Fruit fly (Drosophila melanogaster): ENCODE data around the gene Deaf1.

Deaf1 gene

DNA sequence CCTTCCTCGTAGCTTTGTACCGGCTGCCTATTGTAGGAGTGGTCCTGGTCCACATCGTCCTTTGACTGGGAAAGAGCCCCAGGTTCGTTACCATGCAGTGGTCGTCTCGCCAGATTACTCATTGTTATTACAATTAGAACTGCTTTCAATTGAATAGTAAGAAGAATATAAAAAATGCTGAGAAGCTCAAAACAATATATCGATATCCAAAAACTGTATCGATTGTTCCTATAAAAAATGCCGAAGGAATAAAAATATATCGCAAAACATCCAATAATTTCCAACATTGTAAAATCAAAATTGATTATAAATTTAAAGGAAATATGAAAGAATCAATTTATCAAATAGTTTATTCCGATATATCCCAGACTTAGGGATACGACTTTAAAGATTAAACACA lies 13.1 kb upstream of the Deaf1 start, which contains the start of the genes TORIP and Ccdc58 (continued):
- no peak for TF ChIP-seq CG11398 (GFP tag; optimal IDR thresholded peaks at IDR 0.05)
- TF ChIP-seq vfl (GFP tag; optimal IDR thresholded peaks at IDR 0.05): no peak
- no peak for TF ChIP-seq tin (GFP tag; optimal IDR thresholded peaks at IDR 0.05)
- TF ChIP-seq Dp (GFP tag; optimal IDR thresholded peaks at IDR 0.05): peak; percentile 5
- peak; percentile 81 for TF ChIP-seq hbn (GFP tag; IDR thresholded peaks at IDR 0.05; ENCODE audit: partially characterized antibody)
- TF ChIP-seq vnd (GFP tag; IDR thresholded peaks at IDR 0.05; ENCODE audit: partially characterized antibody): peak; percentile 70
- no peak for TF ChIP-seq CG10147 (GFP tag; optimal IDR thresholded peaks at IDR 0.05)
- TF ChIP-seq Atf6 (GFP tag; IDR thresholded peaks at IDR 0.05): no peak
- no peak for TF ChIP-seq CG15514 (GFP tag; optimal IDR thresholded peaks at IDR 0.05)
- no peak for TF ChIP-seq ttk (GFP tag; IDR thresholded peaks at IDR 0.05)
- TF ChIP-seq lab (GFP tag; optimal IDR thresholded peaks at IDR 0.05): no peak
- no peak for TF ChIP-seq Kr (GFP tag; optimal IDR thresholded peaks at IDR 0.05)
- TF ChIP-seq CG12744 (GFP tag; optimal IDR thresholded peaks at IDR 0.05): no peak
- no peak for TF ChIP-seq abd-A (tag; optimal IDR thresholded peaks at IDR 0.05)
- peak; percentile 71 for TF ChIP-seq BEAF-32 (GFP tag; optimal IDR thresholded peaks at IDR 0.05)
- no peak for TF ChIP-seq zen (tag; optimal IDR thresholded peaks at IDR 0.05)
- no peak for TF ChIP-seq CG7987 (GFP tag; optimal IDR thresholded peaks at IDR 0.05)
- TF ChIP-seq sisA (GFP tag; IDR thresholded peaks at IDR 0.05): no peak
- peak; percentile 67 for TF ChIP-seq CG2129 (GFP tag; IDR thresholded peaks at IDR 0.05; ENCODE audit: partially characterized antibody)
- TF ChIP-seq scrt (GFP tag; optimal IDR thresholded peaks at IDR 0.05): no peak
- peak; percentile 72 for TF ChIP-seq CG6791 (GFP tag; IDR thresholded peaks at IDR 0.05; ENCODE audit: partially characterized antibody)
- no peak for TF ChIP-seq dysf (GFP tag; IDR thresholded peaks at IDR 0.05)
- TF ChIP-seq CG11723 (GFP tag; optimal IDR thresholded peaks at IDR 0.05): no peak
- no peak for TF ChIP-seq CG11560 (tag; IDR thresholded peaks at IDR 0.05)
- no peak for TF ChIP-seq Hmr (GFP tag; optimal IDR thresholded peaks at IDR 0.05)
- no peak for TF ChIP-seq CG7271 (tag; optimal IDR thresholded peaks at IDR 0.05)
- TF ChIP-seq CG2120 (GFP tag; optimal IDR thresholded peaks at IDR 0.05): no peak
- TF ChIP-seq dmrt11E (tag; optimal IDR thresholded peaks at IDR 0.05): no peak
- TF ChIP-seq Ets97D (GFP tag; optimal IDR thresholded peaks at IDR 0.05): no peak
- TF ChIP-seq stwl (tag; optimal IDR thresholded peaks at IDR 0.05): peak; percentile 55
- no peak for TF ChIP-seq CG14667 (GFP tag; IDR thresholded peaks at IDR 0.05)
- TF ChIP-seq Hr78 (GFP tag; optimal IDR thresholded peaks at IDR 0.05): no peak
- no peak for TF ChIP-seq pb (GFP tag; optimal IDR thresholded peaks at IDR 0.05)
- no peak for TF ChIP-seq H15 (GFP tag; IDR thresholded peaks at IDR 0.05)
- TF ChIP-seq knrl (GFP tag; IDR thresholded peaks at IDR 0.05; ENCODE audit: partially characterized antibody): peak; percentile 63; the same call in 2 of the 3 replicates
- TF ChIP-seq luna (GFP tag; optimal IDR thresholded peaks at IDR 0.05): no peak
- no peak for TF ChIP-seq CG17359 (tag; optimal IDR thresholded peaks at IDR 0.05)
- TF ChIP-seq jing (GFP tag; optimal IDR thresholded peaks at IDR 0.05): no peak
- no peak for TF ChIP-seq usp (GFP tag; optimal IDR thresholded peaks at IDR 0.05)
- TF ChIP-seq danr (GFP tag; IDR thresholded peaks at IDR 0.05): no peak
- no peak for TF ChIP-seq dpn (GFP tag; optimal IDR thresholded peaks at IDR 0.05)
- TF ChIP-seq CG4707 (GFP tag; optimal IDR thresholded peaks at IDR 0.05): no peak
- TF ChIP-seq amos (GFP tag; IDR thresholded peaks at IDR 0.05; ENCODE audit: partially characterized antibody): peak; percentile 77
- no peak for TF ChIP-seq crc (GFP tag; optimal IDR thresholded peaks at IDR 0.05)
- no peak for TF ChIP-seq salm (tag; optimal IDR thresholded peaks at IDR 0.05)
- TF ChIP-seq chinmo (GFP tag; IDR thresholded peaks at IDR 0.05; ENCODE audit: partially characterized antibody): 0 out of 4 replicates have a peak, but pooled peaks have one; percentile 21
- TF ChIP-seq ems (GFP tag; optimal IDR thresholded peaks at IDR 0.05): no peak
- no peak for TF ChIP-seq CG15269 (tag; optimal IDR thresholded peaks at IDR 0.05)
- TF ChIP-seq CG33213 (GFP tag; optimal IDR thresholded peaks at IDR 0.05): no peak
- no peak for TF ChIP-seq Ada2b (GFP tag; IDR thresholded peaks at IDR 0.05)

Data from whole organism, embryonic.